Fruit fly (Drosophila melanogaster) whole organism, embryonic: Measurements from ENCODE around the gene CG14817.

Experiments used
- CG10654 ChIP-seq: fragments of 200-800 bp; sonication (Bioruptor generic); optimal IDR thresholded peaks from 2 replicates; lab custom pipeline; 2016; ENCODE audit warnings: missing biosample characterization, missing genetic modification characterization
- CG12104 ChIP-seq: fragments of 200-800 bp; sonication (Bioruptor generic); optimal IDR thresholded peaks from 3 replicates; lab custom pipeline; 2016; ENCODE audit warnings: missing biosample characterization, missing genetic modification characterization
- CG12236 ChIP-seq: fragments of 200-800 bp; sonication (Bioruptor generic); optimal IDR thresholded peaks from 2 replicates; lab custom pipeline; 2016; ENCODE audit warnings: missing biosample characterization, missing genetic modification characterization
- CG14014 ChIP-seq: fragments of 200-800 bp; sonication (Bioruptor generic); IDR thresholded peaks from 2 replicates; pipeline ENCODE4 v1.3.6; 2022; ENCODE audit warnings: missing biosample characterization, missing genetic modification characterization
- CG14710 ChIP-seq: fragments of 200-800 bp; sonication (Bioruptor generic); optimal IDR thresholded peaks from 3 replicates; lab custom pipeline; 2019; ENCODE audit warnings: missing biosample characterization, mild to moderate bottlenecking, missing genetic modification characterization, moderate library complexity
- CG1647 ChIP-seq: fragments of 200-800 bp; sonication (Bioruptor generic); optimal IDR thresholded peaks from 3 replicates; lab custom pipeline; 2016; ENCODE audit warnings: missing biosample characterization, missing genetic modification characterization
- CG2199 ChIP-seq: fragments of 200-800 bp; sonication (Bioruptor generic); IDR thresholded peaks from 3 replicates; pipeline ENCODE4 v1.3.6; 2022; ENCODE audit warnings: missing biosample characterization, missing genetic modification characterization
- CG33557 ChIP-seq: fragments of 200-800 bp; sonication (Bioruptor generic); optimal IDR thresholded peaks from 2 replicates; lab custom pipeline; 2019; ENCODE audit warnings: missing biosample characterization, mild to moderate bottlenecking, missing genetic modification characterization, moderate library complexity
- CG34376 ChIP-seq: fragments of 200-800 bp; sonication (Bioruptor generic); optimal IDR thresholded peaks from 2 replicates; lab custom pipeline; 2018; ENCODE audit warnings: missing biosample characterization, mild to moderate bottlenecking, missing genetic modification characterization
- CG3838 ChIP-seq: fragments of 200-800 bp; sonication (Bioruptor generic); optimal IDR thresholded peaks from 3 replicates; lab custom pipeline; 2016; ENCODE audit warnings: missing biosample characterization, missing genetic modification characterization
- CG5245 ChIP-seq: fragments of 200-800 bp; sonication (Bioruptor generic); optimal IDR thresholded peaks from 3 replicates; lab custom pipeline; 2016; ENCODE audit warnings: missing biosample characterization, missing genetic modification characterization
- CG8765 ChIP-seq: fragments of 200-800 bp; sonication (Bioruptor generic); IDR thresholded peaks from 2 replicates; pipeline ENCODE4 v1.3.6; 2022; ENCODE audit warnings: missing biosample characterization, missing genetic modification characterization
- CG9437 ChIP-seq: fragments of 200-800 bp; sonication (Bioruptor generic); optimal IDR thresholded peaks from 2 replicates; lab custom pipeline; 2018; ENCODE audit warnings: missing biosample characterization, mild to moderate bottlenecking, missing genetic modification characterization
- CG9797 ChIP-seq: fragments of 200-800 bp; sonication (Bioruptor generic); optimal IDR thresholded peaks from 3 replicates; lab custom pipeline; 2018; ENCODE audit warnings: missing biosample characterization, mild to moderate bottlenecking, missing genetic modification characterization
- Chrac-16 ChIP-seq: fragments of 200-800 bp; sonication (Bioruptor generic); optimal IDR thresholded peaks from 3 replicates; lab custom pipeline; 2016; ENCODE audit warnings: missing biosample characterization, missing genetic modification characterization
- Fer2 ChIP-seq: fragments of 200-800 bp; sonication (Bioruptor generic); optimal IDR thresholded peaks from 2 replicates; lab custom pipeline; 2018; ENCODE audit warnings: missing biosample characterization, mild to moderate bottlenecking, missing genetic modification characterization, moderate library complexity
- HLHmδ ChIP-seq: fragments of 200-800 bp; sonication (Bioruptor generic); optimal IDR thresholded peaks from 2 replicates; lab custom pipeline; 2018; ENCODE audit warnings: missing biosample characterization, mild to moderate bottlenecking, missing genetic modification characterization, moderate library complexity
- Hmr ChIP-seq: fragments of 200-800 bp; sonication (Bioruptor generic); optimal IDR thresholded peaks from 3 replicates; lab custom pipeline; 2017; ENCODE audit warnings: mild to moderate bottlenecking, missing biosample characterization, missing genetic modification reagents, missing genetic modification characterization
- Hr3 ChIP-seq: fragments of 200-800 bp; sonication (Bioruptor generic); optimal IDR thresholded peaks from 3 replicates; lab custom pipeline; 2016; ENCODE audit warnings: missing biosample characterization, missing genetic modification characterization
- Lhr ChIP-seq: fragments of 200-800 bp; sonication (Bioruptor generic); optimal IDR thresholded peaks from 3 replicates; lab custom pipeline; 2017; ENCODE audit warnings: mild to moderate bottlenecking, missing biosample characterization, missing genetic modification reagents, missing genetic modification characterization
- Max ChIP-seq: fragments of 200-800 bp; sonication (Bioruptor generic); optimal IDR thresholded peaks from 2 replicates; lab custom pipeline; 2016; ENCODE audit warnings: missing biosample characterization, mild to moderate bottlenecking, missing genetic modification characterization
- Neu2 ChIP-seq: fragments of 200-800 bp; sonication (Bioruptor generic); optimal IDR thresholded peaks from 3 replicates; lab custom pipeline; 2016; ENCODE audit warnings: missing biosample characterization, missing genetic modification characterization, borderline replicate concordance
- NfI ChIP-seq: fragments of 200-800 bp; sonication (Bioruptor generic); optimal IDR thresholded peaks from 3 replicates; lab custom pipeline; 2018; ENCODE audit warnings: missing biosample characterization, mild to moderate bottlenecking, missing genetic modification characterization, moderate library complexity
- PHDP ChIP-seq: fragments of 200-800 bp; sonication (Bioruptor generic); optimal IDR thresholded peaks from 3 replicates; lab custom pipeline; 2018; ENCODE audit warnings: missing biosample characterization, mild to moderate bottlenecking, missing genetic modification characterization, moderate library complexity
- Poxn ChIP-seq: fragments of 200-800 bp; sonication (Bioruptor generic); IDR thresholded peaks from 2 replicates; pipeline ENCODE4 v1.3.6; 2022; ENCODE audit warnings: missing biosample characterization, missing genetic modification characterization
- Sry-β ChIP-seq: fragments of 200-800 bp; sonication (Bioruptor generic); optimal IDR thresholded peaks from 2 replicates; lab custom pipeline; 2018; ENCODE audit warnings: missing biosample characterization, mild to moderate bottlenecking, missing genetic modification characterization, moderate library complexity
- Ssrp ChIP-seq: fragments of 200-800 bp; sonication (Bioruptor generic); optimal IDR thresholded peaks from 2 replicates; lab custom pipeline; 2018; ENCODE audit warnings: missing biosample characterization, mild to moderate bottlenecking, missing genetic modification characterization, moderate library complexity
- Tbp ChIP-seq: fragments of >200 bp; optimal IDR thresholded peaks from 2 replicates; lab custom pipeline; 2018; ENCODE audit warnings: missing biosample characterization, missing genetic modification characterization
- aop ChIP-seq: fragments of 200-800 bp; sonication (Bioruptor generic); IDR thresholded peaks from 2 replicates; pipeline ENCODE4 v1.3.6; 2022; ENCODE audit warnings: missing biosample characterization, missing genetic modification characterization
- ato ChIP-seq: fragments of 200-800 bp; sonication (Bioruptor generic); IDR thresholded peaks from 2 replicates; pipeline ENCODE4 v1.3.6; 2022; ENCODE audit warnings: missing biosample characterization, missing genetic modification characterization; ENCODE audit not compliant: partially characterized antibody
- bab2 ChIP-seq: fragments of 200-800 bp; sonication (Bioruptor generic); optimal IDR thresholded peaks from 2 replicates; lab custom pipeline; 2016; ENCODE audit warnings: missing biosample characterization, missing genetic modification characterization
- caup ChIP-seq: fragments of 200-800 bp; sonication (Bioruptor generic); optimal IDR thresholded peaks from 3 replicates; lab custom pipeline; 2017; ENCODE audit warnings: missing biosample characterization, mild to moderate bottlenecking, missing genetic modification characterization, moderate library complexity; ENCODE audit not compliant: severe bottlenecking
- crol ChIP-seq: fragments of 200-800 bp; sonication (Bioruptor generic); IDR thresholded peaks from 2 replicates; pipeline ENCODE4 v1.3.6; 2022; ENCODE audit warnings: missing biosample characterization, missing genetic modification characterization
- dpn ChIP-seq, 2 experiments: fragments of 200-800 bp; sonication (Bioruptor generic); optimal IDR thresholded peaks; 3 replicates each; lab custom pipeline; 2016; ENCODE audit warnings: missing biosample characterization in 2 of 2, missing genetic modification characterization in 2 of 2
- exex ChIP-seq: fragments of 200-800 bp; sonication (Bioruptor generic); optimal IDR thresholded peaks from 4 replicates; lab custom pipeline; 2018; ENCODE audit warnings: missing biosample characterization, mild to moderate bottlenecking, missing genetic modification characterization, moderate library complexity
- fd96Cb ChIP-seq: fragments of 200-800 bp; sonication (Bioruptor generic); optimal IDR thresholded peaks from 2 replicates; lab custom pipeline; 2018; ENCODE audit warnings: missing biosample characterization, mild to moderate bottlenecking, missing genetic modification characterization, moderate library complexity
- gce ChIP-seq: fragments of 200-800 bp; sonication (Bioruptor generic); IDR thresholded peaks from 3 replicates; pipeline ENCODE4 v1.3.6; 2022; ENCODE audit warnings: missing biosample characterization, missing genetic modification characterization
- gt ChIP-seq: fragments of 200-800 bp; sonication (Bioruptor generic); IDR thresholded peaks from 2 replicates; pipeline ENCODE4 v1.3.6; 2022; ENCODE audit warnings: missing biosample characterization, missing genetic modification characterization
- hb ChIP-seq: fragments of 200-800 bp; sonication (Bioruptor generic); IDR thresholded peaks from 3 replicates; pipeline ENCODE4 v1.3.6; 2022; ENCODE audit warnings: missing biosample characterization, missing genetic modification characterization; ENCODE audit not compliant: partially characterized antibody
- hbn ChIP-seq: fragments of 200-800 bp; sonication (Bioruptor generic); IDR thresholded peaks from 2 replicates; pipeline ENCODE4 v1.3.6; 2022; ENCODE audit warnings: missing biosample characterization, missing genetic modification characterization; ENCODE audit not compliant: partially characterized antibody
- jigr1 ChIP-seq: fragments of 200-800 bp; sonication (Bioruptor generic); IDR thresholded peaks from 3 replicates; pipeline ENCODE4 v1.3.6; 2022; ENCODE audit warnings: missing biosample characterization, missing genetic modification characterization
- org-1 ChIP-seq: fragments of 200-800 bp; sonication (Bioruptor generic); optimal IDR thresholded peaks from 2 replicates; lab custom pipeline; 2017; ENCODE audit warnings: missing biosample characterization, missing genetic modification characterization
- otp ChIP-seq: fragments of 200-800 bp; sonication (Bioruptor generic); IDR thresholded peaks from 3 replicates; pipeline ENCODE4, ENCODE4 v1.3.6; 2022; ENCODE audit warnings: missing biosample characterization, missing genetic modification characterization
- pnt ChIP-seq: fragments of 200-800 bp; sonication (Bioruptor generic); optimal IDR thresholded peaks from 3 replicates; lab custom pipeline; 2016; ENCODE audit warnings: missing biosample characterization, missing genetic modification characterization
- psq ChIP-seq: fragments of 200-800 bp; sonication (Bioruptor generic); optimal IDR thresholded peaks from 2 replicates; lab custom pipeline; 2017; ENCODE audit warnings: missing biosample characterization, missing genetic modification characterization
- scrt ChIP-seq: fragments of 200-800 bp; sonication (Bioruptor generic); optimal IDR thresholded peaks from 2 replicates; lab custom pipeline; 2018; ENCODE audit warnings: missing biosample characterization, mild to moderate bottlenecking, missing genetic modification characterization, moderate library complexity
- sug ChIP-seq: fragments of 200-800 bp; optimal IDR thresholded peaks from 2 replicates; lab custom pipeline; 2019; ENCODE audit warnings: missing biosample characterization, mild to moderate bottlenecking, missing genetic modification characterization, moderate library complexity
- vfl ChIP-seq: fragments of 200-800 bp; sonication (Bioruptor generic); optimal IDR thresholded peaks from 2 replicates; lab custom pipeline; 2016; ENCODE audit warnings: missing biosample characterization, missing genetic modification characterization
- vvl ChIP-seq: fragments of 200-800 bp; sonication (Bioruptor generic); IDR thresholded peaks from 2 replicates; pipeline ENCODE4 v1.3.6; 2022; ENCODE audit warnings: missing biosample characterization, missing genetic modification characterization
- wor ChIP-seq: fragments of 200-800 bp; sonication (Bioruptor generic); IDR thresholded peaks from 2 replicates; pipeline ENCODE4 v1.3.6; 2022; ENCODE audit warnings: missing biosample characterization, missing genetic modification characterization
- yki ChIP-seq: fragments of >200 bp; optimal IDR thresholded peaks from 3 replicates; lab custom pipeline; 2018

Gene CG14817

dm6 chrX:1922765-1923501, 45.9 kb upstream of the CG14817 start, which contains the start of the genes eIF2Bepsilon and Ocrl (continued):
- TF ChIP-seq ato (no peak), CG33557 (GFP tag; lab: Kevin White, UChicago) (no peak), vfl (no peak), hb (GFP tag; lab: Robert Waterston, UW) (no peak), Neu2 (GFP tag; lab: Kevin White, UChicago) (peak; percentile 78), CG2199 (GFP tag; lab: Robert Waterston, UW) (no peak), hbn (no peak), CG5245 (GFP tag; lab: Kevin White, UChicago) (no peak), pnt (GFP tag; lab: Kevin White, UChicago) (no peak), HLHmδ (GFP tag; lab: Kevin White, UChicago) (peak; percentile 70), CG10654 (GFP tag; lab: Kevin White, UChicago) (no peak), Lhr (GFP tag; lab: Kevin White, UChicago) (peak; percentile 83), bab2 (GFP tag; lab: Kevin White, UChicago) (no peak), CG14014 (no peak), org-1 (GFP tag; lab: Kevin White, UChicago) (no peak), Max (GFP tag; lab: Kevin White, UChicago) (no peak), vvl (peak; percentile 39; the same call in 1 of the 2 replicates), Hr3 (no peak), gce (no peak), Sry-β (no peak), dpn (GFP tag; optimal IDR thresholded peaks at IDR 0.05; lab: Kevin White, UChicago) (no peak), CG12236 (GFP tag; lab: Kevin White, UChicago) (no peak), fd96Cb (tag; lab: Kevin White, UChicago) (no peak), Chrac-16 (GFP tag; lab: Kevin White, UChicago) (no peak), CG14710 (tag; lab: Kevin White, UChicago) (peak; percentile 62), Fer2 (tag; lab: Kevin White, UChicago) (no peak), caup (GFP tag; lab: Kevin White, UChicago) (no peak), aop (GFP tag; lab: Robert Waterston, UW) (no peak), wor (no peak), CG34376 (GFP tag; lab: Kevin White, UChicago) (peak; percentile 14), otp (no peak), psq (GFP tag; lab: Kevin White, UChicago) (no peak), gt (no peak), sug (tag; lab: Kevin White, UChicago) (peak; percentile 93), CG9797 (peak; percentile 97), yki (lab: Kevin White, UChicago) (no peak), CG12104 (GFP tag; lab: Kevin White, UChicago) (no peak), NfI (GFP tag; lab: Kevin White, UChicago) (no peak), exex (tag; lab: Kevin White, UChicago) (no peak), CG9437 (GFP tag; lab: Kevin White, UChicago) (no peak), Hmr (GFP tag; lab: Kevin White, UChicago) (no peak), crol (GFP tag; lab: Robert Waterston, UW) (no peak), CG1647 (no peak), Tbp (no peak), scrt (no peak), jigr1 (GFP tag; lab: Robert Waterston, UW) (no peak), CG8765 (no peak), Ssrp (tag; lab: Kevin White, UChicago) (no peak), PHDP (tag; lab: Kevin White, UChicago) (no peak), Poxn (GFP tag; lab: Robert Waterston, UW) (no peak), CG3838 (GFP tag; lab: Kevin White, UChicago) (no peak)
